Worm (Caenorhabditis elegans) whole organism, L4 larva: ENCODE results near the gene T10G3.8.

ENCODE experiments used
- F10B5.3 ChIP-seq: sonication (generic microtip); optimal IDR thresholded peaks from 2 replicates; lab custom pipeline; 2016; ENCODE audit warnings: mild to moderate bottlenecking, missing genetic modification characterization, missing compliant biosample characterization
- F49E8.2 ChIP-seq: sonication (generic microtip); optimal IDR thresholded peaks from 2 replicates; lab custom pipeline; 2016; ENCODE audit warnings: missing compliant biosample characterization, mild to moderate bottlenecking, missing genetic modification characterization, borderline replicate concordance
- T20F7.1 ChIP-seq: fragments of 200-800 bp; sonication (Bioruptor generic); optimal IDR thresholded peaks from 2 replicates; lab custom pipeline; 2018; ENCODE audit warnings: mild to moderate bottlenecking, missing genetic modification characterization, missing compliant biosample characterization
- Y48G9A.11 ChIP-seq: fragments of 200-800 bp; sonication (Bioruptor generic); IDR thresholded peaks from 2 replicates; pipeline ENCODE4 v1.3.6; 2022; ENCODE audit warnings: missing genetic modification reagents, missing genetic modification characterization, missing compliant biosample characterization
- Y75B8A.6 ChIP-seq: fragments of 200-800 bp; sonication (Bioruptor generic); IDR thresholded peaks from 2 replicates; pipeline ENCODE4 v1.3.6; 2022; ENCODE audit warnings: missing genetic modification reagents, missing genetic modification characterization, missing compliant biosample characterization
- ZK337.2 ChIP-seq: fragments of 200-800 bp; sonication (Bioruptor generic); IDR thresholded peaks from 2 replicates; pipeline ENCODE4 v1.3.6; 2022; ENCODE audit warnings: missing genetic modification reagents, missing genetic modification characterization, missing compliant biosample characterization
- aly-2 ChIP-seq: sonication (generic microtip); optimal IDR thresholded peaks from 2 replicates; lab custom pipeline; 2018; ENCODE audit warnings: missing biosample characterization, missing genetic modification characterization
- arid-1 ChIP-seq: fragments of 200-800 bp; sonication (Bioruptor generic); conservative IDR thresholded peaks from 2 replicates; pipeline ENCODE4 v1.3.6; 2022; ENCODE audit warnings: missing genetic modification reagents, missing genetic modification characterization, missing compliant biosample characterization
- attf-4 ChIP-seq: sonication (generic microtip); optimal IDR thresholded peaks from 3 replicates; lab custom pipeline; 2017; ENCODE audit warnings: missing biosample characterization, missing genetic modification characterization
- ceh-62 ChIP-seq: sonication (generic microtip); optimal IDR thresholded peaks from 2 replicates; lab custom pipeline; 2017; ENCODE audit warnings: missing biosample characterization, missing genetic modification characterization
- ces-1 ChIP-seq: fragments of 150-350 bp; sonication (generic microtip); optimal IDR thresholded peaks from 4 replicates; lab custom pipeline; 2014; ENCODE audit warnings: missing biosample characterization, missing genetic modification reagents, missing genetic modification characterization
- cey-2 ChIP-seq: sonication (generic microtip); optimal IDR thresholded peaks from 3 replicates; lab custom pipeline; 2017; ENCODE audit warnings: missing genetic modification characterization, mild to moderate bottlenecking, missing compliant biosample characterization, antibody characterized with exemption, borderline replicate concordance; ENCODE audit not compliant: insufficient read depth
- ctbp-1 ChIP-seq: fragments of 200-800 bp; sonication (Bioruptor generic); IDR thresholded peaks from 2 replicates; pipeline ENCODE4 v1.3.6; 2022; ENCODE audit warnings: missing genetic modification reagents, missing genetic modification characterization, missing compliant biosample characterization
- daf-19 ChIP-seq: fragments of 200-800 bp; sonication (Bioruptor generic); conservative IDR thresholded peaks from 2 replicates; pipeline ENCODE4 v1.3.6; 2022; ENCODE audit warnings: missing genetic modification characterization, missing compliant biosample characterization
- dmd-6 ChIP-seq: fragments of 200-800 bp; sonication (Bioruptor generic); IDR thresholded peaks from 2 replicates; pipeline ENCODE4 v1.3.6; 2022; ENCODE audit warnings: missing genetic modification reagents, missing genetic modification characterization, missing compliant biosample characterization
- dmd-9 ChIP-seq: fragments of 200-800 bp; sonication (Bioruptor generic); IDR thresholded peaks from 2 replicates; pipeline ENCODE4 v1.3.6; 2022; ENCODE audit warnings: missing genetic modification reagents, missing genetic modification characterization, missing compliant biosample characterization
- dve-1 ChIP-seq: sonication (generic microtip); optimal IDR thresholded peaks from 2 replicates; lab custom pipeline; 2017; ENCODE audit warnings: antibody characterized with exemption, mild to moderate bottlenecking, missing genetic modification characterization, missing compliant biosample characterization; ENCODE audit not compliant: insufficient read depth
- egl-27 ChIP-seq: sonication (generic microtip); optimal IDR thresholded peaks from 3 replicates; lab custom pipeline; 2017; ENCODE audit warnings: missing biosample characterization, missing genetic modification reagents, missing genetic modification characterization
- fos-1 ChIP-seq: fragments of 150-350 bp; optimal IDR thresholded peaks from 2 replicates; lab custom pipeline; 2014; ENCODE audit warnings: missing biosample characterization, missing genetic modification characterization
- gei-8 ChIP-seq: fragments of 200-800 bp; sonication (Bioruptor generic); optimal IDR thresholded peaks from 2 replicates; lab custom pipeline; 2018; ENCODE audit warnings: mild to moderate bottlenecking, missing genetic modification characterization, missing compliant biosample characterization
- hif-1 ChIP-seq, 2 experiments: sonication (generic microtip); optimal IDR thresholded peaks; 2 replicates each; lab custom pipeline; 2016 to 2017; ENCODE audit warnings: missing compliant biosample characterization in 2 of 2, missing genetic modification characterization in 2 of 2, missing genetic modification reagents in 2 of 2, missing genotype in 2 of 2, mild to moderate bottlenecking in 1 of 2
- hlh-11 ChIP-seq: fragments of 200-800 bp; sonication (Bioruptor generic); optimal IDR thresholded peaks from 2 replicates; lab custom pipeline; 2018; ENCODE audit warnings: mild to moderate bottlenecking, missing genetic modification characterization, missing compliant biosample characterization
- hmg-1.1 ChIP-seq: fragments of 200-800 bp; sonication (Bioruptor generic); IDR thresholded peaks from 2 replicates; pipeline ENCODE4 v1.3.6; 2022; ENCODE audit warnings: missing genetic modification reagents, missing genetic modification characterization, missing compliant biosample characterization
- jun-1 ChIP-seq: fragments of 150-350 bp; optimal IDR thresholded peaks from 2 replicates; lab custom pipeline; 2014; ENCODE audit warnings: missing biosample characterization, missing genetic modification reagents, missing genetic modification characterization
- lim-7 ChIP-seq: fragments of 200-800 bp; sonication (Bioruptor generic); IDR thresholded peaks from 2 replicates; pipeline ENCODE4 v1.3.6; 2022; ENCODE audit warnings: missing genetic modification characterization, missing compliant biosample characterization
- lin-29 ChIP-seq: fragments of 200-800 bp; sonication (Bioruptor generic); IDR thresholded peaks from 2 replicates; pipeline ENCODE4 v1.3.6; 2022; ENCODE audit warnings: missing genetic modification reagents, missing genetic modification characterization, missing compliant biosample characterization
- lin-38 ChIP-seq: fragments of 200-800 bp; sonication (Bioruptor generic); IDR thresholded peaks from 2 replicates; pipeline ENCODE4 v1.3.6; 2022; ENCODE audit warnings: missing genetic modification reagents, missing genetic modification characterization, missing compliant biosample characterization
- lin-39 ChIP-seq: fragments of 150-350 bp; optimal IDR thresholded peaks from 2 replicates; lab custom pipeline; 2014; ENCODE audit warnings: missing biosample characterization, missing genetic modification reagents, missing genetic modification characterization
- lsy-2 ChIP-seq, 2 experiments: fragments of 150-350 bp in 1 of 2; sonication (generic microtip) in 1 of 2; optimal IDR thresholded peaks; 2 replicates each; lab custom pipeline; 2014 to 2017; ENCODE audit warnings: missing biosample characterization in 2 of 2, missing genetic modification characterization in 2 of 2
- madf-5 ChIP-seq, 2 experiments: fragments of 200-800 bp; sonication (Bioruptor generic); IDR thresholded peaks; 2 replicates each; pipeline ENCODE4 v1.3.6; 2022; ENCODE audit warnings: missing compliant biosample characterization in 2 of 2, missing genetic modification characterization in 2 of 2
- mdl-1 ChIP-seq, 2 experiments: fragments of 150-350 bp in 1 of 2; sonication (generic microtip) in 1 of 2; optimal IDR thresholded peaks; 2 replicates each; lab custom pipeline; 2014 to 2017; ENCODE audit warnings: missing biosample characterization in 2 of 2, missing genetic modification characterization in 2 of 2
- mes-2 ChIP-seq: sonication (generic microtip); optimal IDR thresholded peaks from 2 replicates; lab custom pipeline; 2016; ENCODE audit warnings: missing genotype, mild to moderate bottlenecking, missing genetic modification characterization, missing compliant biosample characterization; ENCODE audit not compliant: poor library complexity, severe bottlenecking
- mxl-2 ChIP-seq: fragments of 200-800 bp; sonication (Bioruptor generic); conservative IDR thresholded peaks from 2 replicates; pipeline ENCODE4 v1.3.6; 2022; ENCODE audit warnings: missing genetic modification reagents, missing genetic modification characterization, missing compliant biosample characterization
- nhr-102 ChIP-seq: sonication (generic microtip); optimal IDR thresholded peaks from 2 replicates; lab custom pipeline; 2016; ENCODE audit warnings: mild to moderate bottlenecking, missing genetic modification characterization, moderate library complexity, missing compliant biosample characterization
- nhr-11 ChIP-seq: fragments of 150-350 bp; optimal IDR thresholded peaks from 2 replicates; lab custom pipeline; 2014; ENCODE audit warnings: missing biosample characterization, missing genetic modification characterization
- nhr-28 ChIP-seq: fragments of 150-350 bp; optimal IDR thresholded peaks from 2 replicates; lab custom pipeline; 2014; ENCODE audit warnings: missing biosample characterization, missing genetic modification characterization
- nhr-41 ChIP-seq: fragments of 200-800 bp; sonication (Bioruptor generic); IDR thresholded peaks from 2 replicates; pipeline ENCODE4 v1.3.6; 2022; ENCODE audit warnings: missing genetic modification reagents, missing genetic modification characterization, missing compliant biosample characterization
- nhr-48 ChIP-seq: sonication (generic microtip); optimal IDR thresholded peaks from 2 replicates; lab custom pipeline; 2016; ENCODE audit warnings: mild to moderate bottlenecking, missing genetic modification characterization, missing compliant biosample characterization
- nhr-6 ChIP-seq: fragments of 150-350 bp; optimal IDR thresholded peaks from 2 replicates; lab custom pipeline; 2014; ENCODE audit warnings: missing biosample characterization, missing genetic modification characterization
- pha-4 ChIP-seq, 2 experiments: fragments of 150-350 bp in 1 of 2; fragments of 200-800 bp in 1 of 2; sonication (Bioruptor generic) in 1 of 2; IDR thresholded peaks in 1 of 2; optimal IDR thresholded peaks in 1 of 2; 2 replicates each; pipeline versions ENCODE4 v1.3.6 to Lab custom; 2014 to 2022; ENCODE audit warnings: missing genetic modification characterization in 2 of 2, missing genetic modification reagents in 2 of 2, missing biosample characterization in 1 of 2, missing compliant biosample characterization in 1 of 2
- pqm-1 ChIP-seq: sonication (generic microtip); optimal IDR thresholded peaks from 2 replicates; lab custom pipeline; 2017; ENCODE audit warnings: missing biosample characterization, missing genetic modification characterization
- skn-1 ChIP-seq: fragments of 150-350 bp; optimal IDR thresholded peaks from 2 replicates; lab custom pipeline; 2014; ENCODE audit warnings: missing biosample characterization, missing genetic modification characterization
- spr-3 ChIP-seq: fragments of 200-800 bp; sonication (Bioruptor generic); optimal IDR thresholded peaks from 2 replicates; lab custom pipeline; 2018; ENCODE audit warnings: mild to moderate bottlenecking, missing genetic modification characterization, missing compliant biosample characterization
- unc-39 ChIP-seq: sonication (generic microtip); optimal IDR thresholded peaks from 2 replicates; lab custom pipeline; 2017; ENCODE audit warnings: missing biosample characterization, missing genetic modification characterization
- zfp-3 ChIP-seq: fragments of 200-800 bp; sonication (Bioruptor generic); conservative IDR thresholded peaks from 2 replicates; pipeline ENCODE4 v1.3.6; 2022; ENCODE audit warnings: missing genetic modification reagents, missing genetic modification characterization, missing compliant biosample characterization
- zip-11 ChIP-seq: fragments of 200-800 bp; sonication (Bioruptor generic); IDR thresholded peaks from 2 replicates; pipeline ENCODE4 v1.3.6; 2022; ENCODE audit warnings: missing genetic modification characterization, missing compliant biosample characterization
- zip-2 ChIP-seq: fragments of 150-350 bp; optimal IDR thresholded peaks from 2 replicates; lab custom pipeline; 2014; ENCODE audit warnings: missing biosample characterization, missing genetic modification characterization
- ztf-7 ChIP-seq: fragments of 150-350 bp; optimal IDR thresholded peaks from 2 replicates; lab custom pipeline; 2014; ENCODE audit warnings: missing biosample characterization, missing genetic modification characterization

The T10G3.8 gene

ce11 chrV:13468190-13468765 is 8.0 kb downstream of the T10G3.8 start, which contains the start of the genes F25H9.6 and F25H9.7 (continued):
- TF ChIP-seq nhr-102: peak; percentile 48
- peak; percentile 98 for TF ChIP-seq dmd-9
- TF ChIP-seq dmd-6: peak; percentile 93
- TF ChIP-seq Y48G9A.11 (GFP tag; lab: Robert Waterston, UW): peak; percentile 94
- TF ChIP-seq ztf-7: peak; percentile 65
- TF ChIP-seq egl-27: no peak
- TF ChIP-seq ces-1 (GFP tag; lab: Kevin White, UChicago): no peak
- TF ChIP-seq madf-5 (GFP tag; IDR thresholded peaks at IDR 0.05; lab: Robert Waterston, UW): peak in 1 of 2 experiments; percentile 40; a peak in 1 of 4 replicates
- peak in 1 of 2 experiments; percentile 90 for TF ChIP-seq lsy-2 (tag; optimal IDR thresholded peaks at IDR 0.05; lab: Kevin White, UChicago)
- peak; percentile 53 for TF ChIP-seq spr-3 (GFP tag; lab: Kevin White, UChicago)
- TF ChIP-seq mes-2: peak; percentile 100
- no peak for TF ChIP-seq attf-4 (tag; lab: Kevin White, UChicago)
- TF ChIP-seq arid-1 (GFP tag; lab: Robert Waterston, UW): peak; percentile 60; the same call in 1 of the 2 replicates
- TF ChIP-seq ceh-62: no peak
- no peak for TF ChIP-seq aly-2 (tag; lab: Kevin White, UChicago)
- peak; percentile 81 for TF ChIP-seq dve-1 (tag; lab: Kevin White, UChicago)
- peak; percentile 38 for TF ChIP-seq nhr-48 (tag; lab: Kevin White, UChicago)
- TF ChIP-seq ctbp-1 (GFP tag; lab: Robert Waterston, UW): no peak
- no peak for TF ChIP-seq skn-1
- peak; percentile 72 to 91 for TF ChIP-seq mdl-1 (tag; optimal IDR thresholded peaks at IDR 0.05; lab: Kevin White, UChicago)
- no peak for TF ChIP-seq cey-2 (tag; lab: Kevin White, UChicago)
- peak; percentile 79 for TF ChIP-seq lin-38 (GFP tag; lab: Robert Waterston, UW)
- TF ChIP-seq F10B5.3 (tag; lab: Kevin White, UChicago): peak; percentile 44
- peak; percentile 93 for TF ChIP-seq nhr-6 (tag; lab: Kevin White, UChicago)
- TF ChIP-seq hlh-11 (tag; lab: Kevin White, UChicago): peak; percentile 66
- TF ChIP-seq jun-1 (tag; lab: Kevin White, UChicago): no peak
- TF ChIP-seq daf-19 (GFP tag; lab: Robert Waterston, UW): 0 out of 2 replicates have a peak, but pooled peaks have one; percentile 33
- TF ChIP-seq nhr-41 (GFP tag; lab: Robert Waterston, UW): no peak
- TF ChIP-seq ZK337.2 (GFP tag; lab: Robert Waterston, UW): peak; percentile 99
- TF ChIP-seq F49E8.2 (tag; lab: Kevin White, UChicago): peak; percentile 79
- TF ChIP-seq hmg-1.1: peak; percentile 50; the same call in 1 of the 2 replicates
- no peak for TF ChIP-seq lim-7 (GFP tag; lab: Robert Waterston, UW)
- peak; percentile 45 for TF ChIP-seq gei-8 (GFP tag; lab: Kevin White, UChicago)
- TF ChIP-seq lin-29: no peak
- peak; percentile 54 for TF ChIP-seq nhr-11 (tag; lab: Kevin White, UChicago)
- no peak for TF ChIP-seq unc-39
- peak; percentile 2 to 96 for TF ChIP-seq hif-1 (tag; optimal IDR thresholded peaks at IDR 0.05; lab: Kevin White, UChicago)
- TF ChIP-seq pqm-1 (tag; lab: Kevin White, UChicago): no peak
- no peak for TF ChIP-seq fos-1 (tag; lab: Kevin White, UChicago)
- no peak for TF ChIP-seq zip-11 (GFP tag; lab: Robert Waterston, UW)
- TF ChIP-seq mxl-2 (GFP tag; lab: Robert Waterston, UW): peak; percentile 79
- TF ChIP-seq T20F7.1 (GFP tag; lab: Kevin White, UChicago): peak; percentile 78
- TF ChIP-seq zfp-3 (GFP tag; lab: Robert Waterston, UW): peak; percentile 62; the same call in 1 of the 2 replicates
- peak; percentile 13 for TF ChIP-seq nhr-28 (tag; lab: Kevin White, UChicago)
- TF ChIP-seq lin-39 (tag; lab: Kevin White, UChicago): no peak
- no peak for TF ChIP-seq Y75B8A.6
- peak; percentile 11 for TF ChIP-seq zip-2 (tag; lab: Kevin White, UChicago)
- TF ChIP-seq pha-4 (GFP tag; IDR thresholded peaks at IDR 0.05; lab: Robert Waterston, UW): peak; percentile 36; the same call in 1 of the 2 replicates
- TF ChIP-seq pha-4 (tag; optimal IDR thresholded peaks at IDR 0.05; lab: Kevin White, UChicago): no peak
